Fruit fly (Drosophila melanogaster): ENCODE data around the gene Hf.

dm6 chr2L:19932523-19932922 lies 35.0 kb downstream of the Hf start:
- TF ChIP-seq Jra (GFP tag; optimal IDR thresholded peaks at IDR 0.05) (no peak), CG32264 (GFP tag; optimal IDR thresholded peaks at IDR 0.05) (no peak)

Data from whole organism, wandering third instar larva.